Worm (Caenorhabditis elegans): ENCODE measurements around the gene K10G4.10.

DNA sequence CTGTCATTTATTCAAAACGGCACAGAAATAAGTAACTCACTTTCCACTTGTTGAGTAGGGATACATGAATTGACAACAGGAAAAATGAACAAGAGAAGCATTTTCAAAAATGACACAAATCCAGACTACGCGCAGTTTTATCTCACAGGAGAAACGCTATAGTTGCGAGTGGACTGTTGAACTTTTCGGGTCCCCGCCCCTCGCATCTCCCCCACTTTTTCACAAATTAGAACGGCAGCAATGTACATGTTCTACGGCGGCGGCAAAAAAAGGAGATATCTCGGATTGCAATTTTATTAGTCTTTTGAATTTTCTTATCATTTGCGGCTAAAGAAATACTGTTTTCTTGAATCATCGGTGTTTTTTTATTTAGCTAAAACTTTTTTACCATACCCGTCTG is 27.9 kb upstream of the K10G4.10 start, which contains the start of gene clec-242:
- no peak for TF ChIP-seq unc-62 (GFP tag; optimal IDR thresholded peaks at IDR 0.05)
- TF ChIP-seq nhr-76 (tag; optimal IDR thresholded peaks at IDR 0.05): no peak
- TF ChIP-seq unc-39 (tag; optimal IDR thresholded peaks at IDR 0.05): no peak
- no peak for TF ChIP-seq nhr-12 (tag; optimal IDR thresholded peaks at IDR 0.05)
- TF ChIP-seq elt-3 (tag; optimal IDR thresholded peaks at IDR 0.05): no peak
- no peak for TF ChIP-seq elt-1 (tag; optimal IDR thresholded peaks at IDR 0.05; ENCODE audit: borderline replicate concordance, insufficient read depth)
- no peak for TF ChIP-seq nhr-2 (tag; optimal IDR thresholded peaks at IDR 0.05)
- no peak for TF ChIP-seq ztf-11 (tag; optimal IDR thresholded peaks at IDR 0.05)
- TF ChIP-seq mep-1 (tag; optimal IDR thresholded peaks at IDR 0.05): no peak
- no peak for TF ChIP-seq pha-4 (tag; optimal IDR thresholded peaks at IDR 0.05)
- TF ChIP-seq ham-2 (GFP tag; optimal IDR thresholded peaks at IDR 0.05): no peak
- TF ChIP-seq lin-13 (tag; optimal IDR thresholded peaks at IDR 0.05): no peak
- no peak for TF ChIP-seq nhr-237 (tag; optimal IDR thresholded peaks at IDR 0.05)
- no peak for TF ChIP-seq blmp-1 (tag; optimal IDR thresholded peaks at IDR 0.05)
